Worm (Caenorhabditis elegans) whole organism, L1 larva: ENCODE measurements around the gene D2024.18.

Source experiments
- C04F5.9 ChIP-seq: sonication (generic microtip); optimal IDR thresholded peaks from 2 replicates; lab custom pipeline; 2016; ENCODE audit warnings: missing genetic modification characterization, missing compliant biosample characterization
- C34B4.2 ChIP-seq: sonication (generic microtip); optimal IDR thresholded peaks from 2 replicates; lab custom pipeline; 2017; ENCODE audit warnings: mild to moderate bottlenecking, missing genetic modification characterization, missing compliant biosample characterization
- F16B12.6 ChIP-seq: fragments of 150-350 bp; optimal IDR thresholded peaks from 2 replicates; lab custom pipeline; 2014; ENCODE audit warnings: missing biosample characterization, missing genetic modification characterization
- Y116A8C.19 ChIP-seq: sonication (generic microtip); optimal IDR thresholded peaks from 2 replicates; lab custom pipeline; 2016; ENCODE audit warnings: missing compliant biosample characterization, missing genetic modification characterization, borderline replicate concordance
- aha-1 ChIP-seq: fragments of 150-350 bp; optimal IDR thresholded peaks from 2 replicates; lab custom pipeline; 2014; ENCODE audit warnings: missing biosample characterization, missing genetic modification characterization
- alr-1 ChIP-seq: fragments of 200-800 bp; sonication (Bioruptor generic); optimal IDR thresholded peaks from 2 replicates; lab custom pipeline; 2018; ENCODE audit warnings: borderline replicate concordance, mild to moderate bottlenecking, missing genetic modification characterization, missing compliant biosample characterization
- ceh-8 ChIP-seq: fragments of 200-800 bp; sonication (Bioruptor generic); optimal IDR thresholded peaks from 2 replicates; lab custom pipeline; 2018; ENCODE audit warnings: mild to moderate bottlenecking, missing genetic modification characterization, moderate library complexity, missing compliant biosample characterization
- ces-1 ChIP-seq: fragments of 150-350 bp; optimal IDR thresholded peaks from 2 replicates; lab custom pipeline; 2014; ENCODE audit warnings: missing biosample characterization, missing genetic modification reagents, missing genetic modification characterization
- dpl-1 ChIP-seq, 3 experiments: fragments of 150-350 bp in 2 of 3; sonication (generic microtip) in 1 of 3; optimal IDR thresholded peaks; 2 replicates each; lab custom pipeline; 2014 to 2017; ENCODE audit warnings: missing biosample characterization in 3 of 3, missing genetic modification characterization in 3 of 3, missing genetic modification reagents in 3 of 3
- dsc-1 ChIP-seq: sonication (generic microtip); optimal IDR thresholded peaks from 2 replicates; lab custom pipeline; 2016; ENCODE audit warnings: mild to moderate bottlenecking, missing genetic modification characterization, missing compliant biosample characterization
- efl-1 ChIP-seq, 4 experiments: fragments of 150-350 bp; optimal IDR thresholded peaks in 3 of 4; peaks in 1 of 4; 1 replicate in 1 of 4; 2 replicates in 3 of 4; lab custom pipeline; 2014; ENCODE audit warnings: missing biosample characterization in 2 of 4, missing genetic modification characterization in 2 of 4, missing genetic modification reagents in 2 of 4
- egl-13 ChIP-seq: sonication (generic microtip); optimal IDR thresholded peaks from 2 replicates; lab custom pipeline; 2016; ENCODE audit warnings: missing genotype, missing genetic modification reagents, missing genetic modification characterization, missing compliant biosample characterization
- egl-27 ChIP-seq, 2 experiments: fragments of 150-350 bp in 1 of 2; sonication (generic microtip); optimal IDR thresholded peaks; 3 replicates each; lab custom pipeline; 2017 to 2018; ENCODE audit warnings: missing biosample characterization in 2 of 2, missing genetic modification characterization in 2 of 2, missing genetic modification reagents in 2 of 2
- fkh-10 ChIP-seq: sonication (generic microtip); optimal IDR thresholded peaks from 2 replicates; lab custom pipeline; 2017; ENCODE audit warnings: missing biosample characterization, missing genetic modification reagents, missing genetic modification characterization
- fos-1 ChIP-seq: fragments of 150-350 bp; optimal IDR thresholded peaks from 2 replicates; lab custom pipeline; 2014; ENCODE audit warnings: missing biosample characterization, missing genetic modification characterization
- hlh-17 ChIP-seq: fragments of 200-800 bp; sonication (Bioruptor generic); optimal IDR thresholded peaks from 2 replicates; lab custom pipeline; 2018; ENCODE audit warnings: missing genetic modification characterization, mild to moderate bottlenecking, missing compliant biosample characterization, moderate library complexity, borderline replicate concordance
- irx-1 ChIP-seq: sonication (generic microtip); optimal IDR thresholded peaks from 2 replicates; lab custom pipeline; 2016; ENCODE audit warnings: missing genetic modification characterization, missing compliant biosample characterization
- isw-1 ChIP-seq: fragments of 200-800 bp; sonication (Bioruptor generic); IDR thresholded peaks from 2 replicates; pipeline ENCODE4 v1.3.6; 2022; ENCODE audit warnings: missing genetic modification characterization, missing compliant biosample characterization
- lin-13 ChIP-seq: fragments of 150-350 bp; optimal IDR thresholded peaks from 2 replicates; lab custom pipeline; 2014; ENCODE audit warnings: missing biosample characterization, missing genetic modification reagents, missing genetic modification characterization
- lin-14 ChIP-seq: fragments of 200-800 bp; sonication (Bioruptor generic); optimal IDR thresholded peaks from 2 replicates; lab custom pipeline; 2018; ENCODE audit warnings: mild to moderate bottlenecking, missing genetic modification characterization, moderate library complexity, missing compliant biosample characterization
- lin-39 ChIP-seq: fragments of 150-350 bp; optimal IDR thresholded peaks from 2 replicates; lab custom pipeline; 2014; ENCODE audit warnings: missing biosample characterization, missing genetic modification reagents, missing genetic modification characterization
- lsy-2 ChIP-seq, 2 experiments: fragments of 150-350 bp; optimal IDR thresholded peaks; 2 replicates each; lab custom pipeline; 2014; ENCODE audit warnings: missing biosample characterization in 2 of 2, missing genetic modification characterization in 2 of 2
- mdl-1 ChIP-seq, 2 experiments: fragments of 150-350 bp; optimal IDR thresholded peaks; 2 replicates each; lab custom pipeline; 2014 to 2017; ENCODE audit warnings: missing biosample characterization in 2 of 2, missing genetic modification characterization in 2 of 2, inconsistent platforms in 1 of 2
- nhr-11 ChIP-seq: fragments of 150-350 bp; optimal IDR thresholded peaks from 2 replicates; lab custom pipeline; 2014; ENCODE audit warnings: missing biosample characterization, missing genetic modification characterization
- nhr-19 ChIP-seq: fragments of 200-800 bp; sonication (Bioruptor generic); conservative IDR thresholded peaks from 2 replicates; pipeline ENCODE4 v1.3.6; 2022; ENCODE audit warnings: missing genetic modification characterization, missing compliant biosample characterization
- nhr-47 ChIP-seq: sonication (generic microtip); optimal IDR thresholded peaks from 2 replicates; lab custom pipeline; 2016; ENCODE audit warnings: mild to moderate bottlenecking, missing genetic modification characterization, moderate library complexity, missing compliant biosample characterization
- nhr-71 ChIP-seq: sonication (generic microtip); optimal IDR thresholded peaks from 2 replicates; lab custom pipeline; 2016; ENCODE audit warnings: mild to moderate bottlenecking, missing genetic modification characterization, moderate library complexity, missing compliant biosample characterization
- nhr-76 ChIP-seq: sonication (generic microtip); optimal IDR thresholded peaks from 2 replicates; lab custom pipeline; 2017; ENCODE audit warnings: missing biosample characterization, missing genetic modification characterization
- nhr-77 ChIP-seq: fragments of 150-350 bp; optimal IDR thresholded peaks from 2 replicates; lab custom pipeline; 2014; ENCODE audit warnings: missing biosample characterization, missing genetic modification characterization
- nhr-84 ChIP-seq: sonication (generic microtip); optimal IDR thresholded peaks from 2 replicates; lab custom pipeline; 2017; ENCODE audit warnings: missing biosample characterization, missing genetic modification characterization
- nhr-85 ChIP-seq: sonication (generic microtip); peaks from one replicate; lab custom pipeline; 2016; ENCODE audit warnings: missing genetic modification characterization, inconsistent platforms, missing compliant biosample characterization
- nhr-90 ChIP-seq: sonication (generic microtip); optimal IDR thresholded peaks from 2 replicates; lab custom pipeline; 2016; ENCODE audit warnings: mild to moderate bottlenecking, missing genetic modification characterization, missing compliant biosample characterization; ENCODE audit not compliant: poor library complexity
- pag-3 ChIP-seq: sonication (generic microtip); optimal IDR thresholded peaks from 2 replicates; lab custom pipeline; 2017; ENCODE audit warnings: missing genetic modification characterization, mild to moderate bottlenecking, missing compliant biosample characterization, antibody characterized with exemption, borderline replicate concordance; ENCODE audit not compliant: insufficient read depth
- rnt-1 ChIP-seq: sonication (generic microtip); optimal IDR thresholded peaks from 2 replicates; lab custom pipeline; 2016; ENCODE audit warnings: mild to moderate bottlenecking, missing genetic modification characterization, moderate library complexity, missing compliant biosample characterization
- swsn-7 ChIP-seq: sonication (generic microtip); optimal IDR thresholded peaks from 2 replicates; lab custom pipeline; 2016; ENCODE audit warnings: missing genetic modification characterization, missing compliant biosample characterization
- tlp-1 ChIP-seq: fragments of 150-350 bp; optimal IDR thresholded peaks from 2 replicates; lab custom pipeline; 2014; ENCODE audit warnings: missing biosample characterization, missing genetic modification characterization
- unc-130 ChIP-seq: fragments of 150-350 bp; optimal IDR thresholded peaks from 2 replicates; lab custom pipeline; 2017; ENCODE audit warnings: missing biosample characterization, missing genetic modification characterization, inconsistent platforms
- unc-86 ChIP-seq: sonication (generic microtip); optimal IDR thresholded peaks from 2 replicates; lab custom pipeline; 2016; ENCODE audit warnings: missing genetic modification characterization, missing compliant biosample characterization
- zip-4 ChIP-seq: fragments of 200-800 bp; sonication (Bioruptor generic); optimal IDR thresholded peaks from 2 replicates; lab custom pipeline; 2018; ENCODE audit warnings: mild to moderate bottlenecking, missing genetic modification characterization, moderate library complexity, missing compliant biosample characterization
- ztf-4 ChIP-seq: fragments of 150-350 bp; optimal IDR thresholded peaks from 2 replicates; lab custom pipeline; 2014; ENCODE audit warnings: missing biosample characterization, missing genetic modification characterization

The D2024.18 gene

DNA sequence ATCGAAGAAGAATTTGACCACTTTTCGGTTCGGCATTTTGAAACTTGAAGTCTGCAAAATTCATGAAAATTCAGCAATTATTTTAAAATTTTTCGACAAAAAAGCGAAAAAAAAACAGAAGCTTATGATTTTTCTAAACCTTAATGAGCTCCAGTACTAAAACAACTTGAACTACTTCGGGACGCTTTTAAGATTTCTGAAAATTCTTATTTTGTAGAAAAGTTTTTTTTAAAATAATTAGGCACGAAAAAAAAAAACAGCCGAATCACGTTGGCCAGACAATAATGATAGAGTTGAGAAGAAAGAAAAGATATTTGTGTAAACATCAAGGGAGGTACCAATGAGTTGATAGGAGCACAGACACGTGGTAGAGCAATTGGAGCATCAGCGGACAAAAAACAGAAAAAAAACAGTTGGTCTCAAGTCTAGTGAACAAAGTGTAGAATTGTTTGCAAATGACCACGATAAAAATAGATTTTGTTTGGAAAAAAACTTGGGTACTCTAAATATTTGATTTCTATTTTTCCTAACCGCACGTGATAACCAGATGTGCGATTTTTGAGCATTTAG lies 8.0 kb upstream of the D2024.18 start, which contains the start of gene gstk-2 (continued):
- TF ChIP-seq C34B4.2 (tag; lab: Kevin White, UChicago) (no peak), ces-1 (GFP tag; lab: Kevin White, UChicago) (no peak), F16B12.6 (no peak), fkh-10 (GFP tag; lab: Kevin White, UChicago) (no peak), hlh-17 (GFP tag; lab: Kevin White, UChicago) (no peak), nhr-47 (no peak), dsc-1 (tag; lab: Kevin White, UChicago) (no peak), nhr-84 (tag; lab: Kevin White, UChicago) (no peak), ceh-8 (no peak), mdl-1 (tag; optimal IDR thresholded peaks at IDR 0.05; lab: Kevin White, UChicago) (peak in 1 of 2 experiments; percentile 79), tlp-1 (tag; lab: Kevin White, UChicago) (no peak), isw-1 (no peak), ztf-4 (tag; lab: Kevin White, UChicago) (no peak), nhr-76 (no peak), lin-39 (tag; lab: Kevin White, UChicago) (no peak), unc-130 (tag; lab: Kevin White, UChicago) (peak; percentile 56), lsy-2 (tag; optimal IDR thresholded peaks at IDR 0.05; lab: Kevin White, UChicago) (peak in 1 of 2 experiments; percentile 37), fos-1 (tag; lab: Kevin White, UChicago) (no peak), pag-3 (tag; lab: Kevin White, UChicago) (no peak), lin-13 (no peak), zip-4 (no peak), nhr-90 (tag; lab: Kevin White, UChicago) (no peak), dpl-1 (GFP tag; optimal IDR thresholded peaks at IDR 0.05; lab: Kevin White, UChicago) (no peak), irx-1 (tag; lab: Kevin White, UChicago) (no peak), C04F5.9 (tag; lab: Kevin White, UChicago) (no peak), nhr-85 (peak; percentile 12), nhr-71 (tag; lab: Kevin White, UChicago) (peak; percentile 74), lin-14 (peak; percentile 75), nhr-77 (tag; lab: Kevin White, UChicago) (no peak), nhr-19 (GFP tag; lab: Robert Waterston, UW) (no peak; the same call in 1 of the 2 replicates), nhr-11 (tag; lab: Kevin White, UChicago) (no peak), swsn-7 (tag; lab: Kevin White, UChicago) (no peak)

DNA sequence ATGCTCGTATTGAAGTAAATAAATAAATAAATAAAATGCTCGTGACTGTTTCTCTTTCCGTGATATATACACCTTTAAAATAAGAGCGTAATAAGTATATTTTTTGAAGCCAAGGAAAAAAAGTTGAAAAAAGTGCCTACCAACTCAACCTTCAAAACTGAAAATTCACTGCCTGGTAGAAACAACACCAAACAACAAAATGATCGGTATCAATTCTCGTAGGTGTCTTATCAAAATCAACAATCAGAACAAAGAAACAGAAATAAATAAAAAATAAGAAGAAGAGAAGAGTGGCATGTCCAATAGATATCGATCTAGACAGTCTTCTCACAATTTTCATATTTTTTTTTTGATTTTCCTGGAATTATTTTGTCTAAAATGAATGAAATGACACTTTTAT lies 6.3 kb upstream of the D2024.18 start, which contains the start of gene afmd-1:
TSS of gene afmd-1 (plus strand) at position 316 of the 400 bp plus-strand sequence.
- TF ChIP-seq egl-13 (no peak), alr-1 (tag; lab: Kevin White, UChicago) (no peak), mdl-1 (tag; optimal IDR thresholded peaks at IDR 0.05; lab: Kevin White, UChicago) (no peak), egl-27 (tag; optimal IDR thresholded peaks at IDR 0.05; lab: Kevin White, UChicago) (no peak)

DNA sequence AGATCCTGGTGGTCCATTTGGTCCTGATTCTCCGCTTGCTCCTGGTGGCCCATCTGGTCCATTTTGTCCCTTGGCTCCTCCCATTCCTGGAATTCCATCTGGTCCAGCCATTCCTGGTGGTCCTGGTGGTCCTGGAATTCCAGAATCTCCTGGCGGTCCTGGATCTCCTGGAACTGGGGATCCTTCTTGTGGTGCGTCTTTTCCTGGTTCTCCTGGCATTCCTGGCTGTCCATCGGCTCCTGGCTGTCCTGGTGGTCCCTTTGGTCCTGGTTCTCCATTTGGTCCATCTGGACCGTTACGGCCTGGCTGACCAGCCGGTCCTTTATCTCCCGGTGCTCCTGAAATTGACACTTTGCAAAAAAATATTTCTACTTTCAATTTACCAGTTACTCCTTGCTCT lies 4.7 kb upstream of the D2024.18 start:
- TF ChIP-seq aha-1 (tag; lab: Kevin White, UChicago) (no peak), pag-3 (tag; lab: Kevin White, UChicago) (no peak)

DNA sequence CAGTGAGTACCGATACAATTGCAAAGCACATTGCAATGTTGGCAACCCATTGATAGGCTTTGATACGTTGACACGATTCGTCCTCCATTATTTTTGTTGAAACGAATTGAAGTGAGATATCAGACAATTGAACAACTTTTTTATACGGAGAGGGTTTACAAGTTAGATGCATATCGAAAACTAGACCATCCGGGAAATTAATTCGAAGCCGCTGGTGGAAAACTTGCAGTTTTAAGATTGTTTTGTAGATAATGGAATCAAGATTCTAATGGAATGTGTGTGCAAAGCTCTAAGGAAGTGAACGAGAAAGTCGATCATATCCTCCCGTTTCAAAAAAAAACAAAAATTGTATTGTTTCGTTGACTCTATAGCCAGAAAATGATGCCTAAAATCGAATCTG lies 3.7 kb upstream of the D2024.18 start, which contains the start of gene col-114:
TSS of gene col-114 (minus strand) at position 101 of the 400 bp plus-strand sequence.
- TF ChIP-seq efl-1 (optimal IDR thresholded peaks at IDR 0.05; lab: Kevin White, UChicago) (no peak), efl-1 (GFP tag; optimal IDR thresholded peaks at IDR 0.05 in 1 of 2; lab: Kevin White, UChicago) (peak in 1 of 2 experiments; percentile 39), fos-1 (tag; lab: Kevin White, UChicago) (no peak), rnt-1 (tag; lab: Kevin White, UChicago) (no peak), C34B4.2 (tag; lab: Kevin White, UChicago) (no peak), unc-86 (tag; lab: Kevin White, UChicago) (no peak), Y116A8C.19 (tag; lab: Kevin White, UChicago) (no peak), lin-13 (no peak)
- TF ChIP-seq, all 84 proteins: peak for 1
